Worm (Caenorhabditis elegans): ENCODE results near the gene srg-8.

DNA sequence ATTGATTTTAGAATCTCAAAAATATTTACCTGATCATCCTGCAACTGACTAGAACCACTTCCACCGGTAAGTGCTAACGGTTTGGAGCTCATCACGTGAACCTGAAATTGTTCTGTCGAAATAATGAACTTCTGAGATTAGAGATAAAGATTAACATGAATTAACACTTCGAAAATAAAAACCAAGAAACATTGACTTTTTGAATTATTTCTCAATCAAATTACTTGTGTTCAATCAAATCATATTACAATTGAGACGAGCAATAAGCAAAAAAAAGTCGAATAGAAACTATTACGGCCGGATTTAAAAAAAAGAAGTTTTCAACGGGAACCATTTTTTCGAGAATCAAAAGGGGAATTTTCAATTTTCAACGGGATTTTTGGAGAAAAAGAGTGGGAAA, 8.9 kb downstream of the srg-8 start, which contains the start of gene bcas-2:
- no peak for TF ChIP-seq pha-4 (tag; optimal IDR thresholded peaks at IDR 0.05)
- TF ChIP-seq sea-2 (GFP tag; IDR thresholded peaks at IDR 0.05): no peak
- no peak for TF ChIP-seq zfh-2 (GFP tag; conservative IDR thresholded peaks at IDR 0.05)
- no peak for TF ChIP-seq lag-1 (GFP tag; IDR thresholded peaks at IDR 0.05)
- no peak for TF ChIP-seq Y53F4B.3 (GFP tag; IDR thresholded peaks at IDR 0.05)
- no peak for TF ChIP-seq hrde-1 (tag; optimal IDR thresholded peaks at IDR 0.05; ENCODE audit: borderline replicate concordance)
